Worm (Caenorhabditis elegans): ENCODE measurements around the gene lron-12.

ce11 chrIII:12094158-12094856 is 24.0 kb downstream of the lron-12 start:
- TF ChIP-seq ztf-18 (tag; optimal IDR thresholded peaks at IDR 0.05): no peak
- TF ChIP-seq C06A6.2 (GFP tag; conservative IDR thresholded peaks at IDR 0.05): no peak
- no peak for TF ChIP-seq mel-28 (tag; optimal IDR thresholded peaks at IDR 0.05; ENCODE audit: borderline replicate concordance)
- TF ChIP-seq ccch-3 (GFP tag; optimal IDR thresholded peaks at IDR 0.05): no peak
- no peak for TF ChIP-seq nfya-1 (tag; optimal IDR thresholded peaks at IDR 0.05; ENCODE audit: borderline replicate concordance, insufficient read depth)
- no peak for TF ChIP-seq lin-35 (GFP tag; optimal IDR thresholded peaks at IDR 0.05)
- no peak for TF ChIP-seq Y95B8A.8 (GFP tag; IDR thresholded peaks at IDR 0.05)
- TF ChIP-seq D2030.7 (GFP tag; IDR thresholded peaks at IDR 0.05): no peak
- no peak for TF ChIP-seq Y67H2A.10 (GFP tag; conservative IDR thresholded peaks at IDR 0.05)
- no peak for TF ChIP-seq ceh-27 (GFP tag; optimal IDR thresholded peaks at IDR 0.05)
- TF ChIP-seq ceh-58 (GFP tag; IDR thresholded peaks at IDR 0.05): no peak
- no peak for TF ChIP-seq dpl-1 (GFP tag; optimal IDR thresholded peaks at IDR 0.05)
- TF ChIP-seq egrh-3 (GFP tag; IDR thresholded peaks at IDR 0.05): no peak
- TF ChIP-seq hsf-1 (GFP tag; IDR thresholded peaks at IDR 0.05): no peak

Data from whole organism, young adult.